Fruit fly (Drosophila melanogaster) S2 (cell line): Measurements from ENCODE around the gene AsnS.
A peak's percentile ranks its signal among the peaks of the same experiment; 100 is the strongest.

Experiments
- CG8478 ChIP-seq: fragments of >200 bp; optimal IDR thresholded peaks from 2 replicates; lab custom pipeline; 2018
- CTCF ChIP-seq, 2 experiments: fragments of >200 bp; optimal IDR thresholded peaks; 2 replicates each; lab custom pipeline; 2018

AsnS gene

DNA sequence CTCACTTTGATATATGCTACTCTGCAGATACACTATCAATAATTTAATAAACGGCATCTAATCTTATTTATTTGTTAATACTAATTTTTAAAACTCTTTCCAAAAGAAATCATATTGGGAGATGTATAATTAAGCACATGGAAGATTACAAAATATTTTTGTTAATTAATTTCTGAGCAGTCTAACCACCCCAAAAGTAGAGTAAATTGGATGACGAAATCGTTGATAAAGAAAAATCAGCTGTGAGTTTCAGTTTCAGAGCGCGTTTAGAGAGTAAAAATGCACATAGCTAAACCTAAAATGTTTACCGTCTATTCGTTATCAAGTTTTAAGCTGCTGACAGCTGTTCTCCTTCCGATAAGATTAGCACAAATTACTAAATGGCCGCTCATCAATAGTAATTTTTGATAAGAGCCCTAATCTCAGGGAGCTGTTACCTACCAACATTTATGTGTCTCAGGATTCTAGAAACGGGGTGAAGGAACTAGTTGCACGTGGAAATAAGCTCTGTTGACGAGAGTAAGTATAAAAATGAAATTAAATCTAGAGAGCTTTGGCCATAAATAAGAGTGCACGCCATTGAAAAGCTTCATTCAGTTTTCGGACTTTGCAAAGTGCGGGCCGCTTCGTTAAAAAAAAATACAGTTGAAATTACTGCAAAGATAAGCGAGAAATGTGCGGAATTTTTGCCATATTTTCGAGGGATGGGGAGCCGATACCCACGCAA lies at the start of gene AsnS, which contains the start of gene chb:
Gene AsnS (plus strand): TSS at position 592 of the 727 bp plus-strand sequence.
Gene chb (plus strand): TSS at position 327 of the 727 bp plus-strand sequence.
- TF ChIP-seq CG8478 (lab: Kevin White, UChicago), result no peak
- TF ChIP-seq CTCF (optimal IDR thresholded peaks at IDR 0.05; lab: Kevin White, UChicago), result no peak

DNA sequence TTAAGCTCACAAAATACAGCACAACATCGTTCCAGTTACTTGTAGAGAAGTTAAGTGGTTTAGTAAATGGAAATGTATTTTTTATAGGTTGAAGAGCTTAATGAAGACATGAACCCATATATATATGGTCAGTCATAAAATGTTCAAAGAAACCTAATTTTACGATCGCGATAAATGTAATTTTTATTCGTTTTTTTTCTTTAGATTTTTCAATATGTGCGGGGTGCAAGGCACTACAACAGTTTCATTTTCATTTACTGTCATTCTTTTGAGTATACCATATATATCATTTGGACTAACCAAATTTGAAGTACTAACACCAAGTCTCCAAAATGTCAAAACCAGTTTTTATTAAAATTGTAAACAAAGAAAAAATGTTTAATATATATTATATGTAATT lies 49.5 kb upstream of the AsnS start, which contains the start of gene CG33284:
Gene CG33284 (plus strand): TSS at position 301 of the 400 bp plus-strand sequence.
- no peak for TF ChIP-seq CTCF (optimal IDR thresholded peaks at IDR 0.05; lab: Kevin White, UChicago)

DNA sequence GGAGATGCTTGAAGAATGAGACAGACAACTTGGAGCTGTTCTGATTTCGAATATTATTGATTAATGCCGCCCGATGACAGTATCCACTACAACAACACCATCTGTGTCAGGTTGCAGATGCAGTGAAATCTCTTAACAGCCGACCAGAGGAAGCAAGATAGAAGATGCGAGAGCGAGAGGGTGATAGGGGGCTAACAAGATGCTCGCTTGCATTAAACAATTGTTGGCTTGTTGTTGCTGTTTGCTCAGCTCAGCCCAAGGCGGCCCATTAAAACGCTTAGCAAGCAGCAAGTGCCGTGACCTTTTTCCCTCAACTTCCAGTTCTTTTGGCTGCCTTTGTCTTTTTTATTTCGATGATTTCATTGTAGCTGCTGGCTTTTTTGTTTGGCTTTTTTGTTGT lies 43.2 kb upstream of the AsnS start:
- TF ChIP-seq CTCF (optimal IDR thresholded peaks at IDR 0.05; lab: Kevin White, UChicago), result no peak
- no peak for TF ChIP-seq CG8478 (lab: Kevin White, UChicago)

- TF ChIP-seq CTCF (optimal IDR thresholded peaks at IDR 0.05; lab: Kevin White, UChicago), result no peak
- TF ChIP-seq CG8478 (lab: Kevin White, UChicago), result no peak
Measured at dm6 chr3L:21130839-21131410, 42.0 kb upstream of the AsnS start, which contains the start of gene ko. TSS of gene ko (minus strand) at chr3L:21131159.

dm6 chr3L:21131427-21131826 lies 41.5 kb upstream of the AsnS start, which contains the start of gene ICA69:
TSS of gene ICA69 (plus strand) at chr3L:21131446.
- TF ChIP-seq CTCF (optimal IDR thresholded peaks at IDR 0.05; lab: Kevin White, UChicago) (no peak), CG8478 (lab: Kevin White, UChicago) (no peak)

- TF ChIP-seq CTCF (optimal IDR thresholded peaks at IDR 0.05; lab: Kevin White, UChicago) (peak in 1 of 2 experiments; percentile 46), CG8478 (lab: Kevin White, UChicago) (no peak)
Measured at dm6 chr3L:21135850-21136249, 37.1 kb upstream of the AsnS start.

dm6 chr3L:21136253-21136652 lies 36.7 kb upstream of the AsnS start, which contains the start of gene CG10565:
TSS of gene CG10565 (minus strand) at chr3L:21136353.
- TF ChIP-seq CG8478 (lab: Kevin White, UChicago) (no peak), CTCF (optimal IDR thresholded peaks at IDR 0.05; lab: Kevin White, UChicago) (no peak)

DNA sequence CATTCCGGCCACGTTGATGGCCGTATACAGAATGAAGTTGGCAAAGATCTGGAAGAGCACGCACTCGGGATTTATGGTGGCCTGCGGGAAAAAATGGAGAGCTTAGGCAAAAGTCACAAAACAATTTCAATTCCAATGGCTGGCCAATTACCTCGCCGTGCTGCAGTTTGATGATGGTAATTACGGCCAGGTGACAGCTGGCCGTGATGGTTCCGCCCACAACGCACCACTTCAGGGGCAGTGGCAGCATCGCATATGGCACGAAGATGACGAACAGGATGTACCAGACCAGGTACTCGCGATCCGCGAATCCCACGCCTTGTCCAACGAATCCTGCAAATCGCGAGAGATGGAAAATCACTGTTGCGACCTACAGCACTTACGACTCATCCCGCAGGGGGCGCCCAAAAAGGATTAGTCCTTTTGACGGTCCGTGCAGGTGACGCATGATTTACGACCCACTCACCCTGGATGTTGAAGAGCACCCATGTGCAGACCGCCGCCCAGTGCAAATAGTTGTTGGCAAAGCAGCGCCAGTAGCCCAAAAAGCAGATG lies 27.0 kb upstream of the AsnS start:
- TF ChIP-seq CG8478 (lab: Kevin White, UChicago) (no peak), CTCF (optimal IDR thresholded peaks at IDR 0.05; lab: Kevin White, UChicago) (no peak)

DNA sequence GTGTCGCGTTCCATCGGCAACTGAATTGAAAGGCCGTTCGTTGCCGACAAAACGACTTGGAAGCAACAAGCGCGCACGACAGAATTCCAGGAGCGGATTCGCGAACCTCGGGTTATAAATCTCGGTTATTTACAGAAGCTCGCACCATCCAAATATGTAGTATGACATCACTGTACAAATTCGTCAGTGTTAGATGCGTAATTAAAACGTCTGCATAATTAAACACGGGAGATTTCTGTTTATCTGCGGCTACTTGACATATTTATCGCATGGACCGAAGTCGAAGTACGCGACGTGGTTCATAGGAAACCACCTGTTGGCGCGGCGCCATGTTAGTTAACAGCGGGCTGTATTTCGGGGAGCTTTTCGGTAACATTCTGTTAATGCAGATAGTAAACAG lies 1.0 kb upstream of the AsnS start, which contains the start of gene Ac78C:
Gene Ac78C (minus strand): TSS at position 26 of the 400 bp plus-strand sequence.
- TF ChIP-seq CTCF (optimal IDR thresholded peaks at IDR 0.05; lab: Kevin White, UChicago), result no peak
- no peak for TF ChIP-seq CG8478 (lab: Kevin White, UChicago)

DNA sequence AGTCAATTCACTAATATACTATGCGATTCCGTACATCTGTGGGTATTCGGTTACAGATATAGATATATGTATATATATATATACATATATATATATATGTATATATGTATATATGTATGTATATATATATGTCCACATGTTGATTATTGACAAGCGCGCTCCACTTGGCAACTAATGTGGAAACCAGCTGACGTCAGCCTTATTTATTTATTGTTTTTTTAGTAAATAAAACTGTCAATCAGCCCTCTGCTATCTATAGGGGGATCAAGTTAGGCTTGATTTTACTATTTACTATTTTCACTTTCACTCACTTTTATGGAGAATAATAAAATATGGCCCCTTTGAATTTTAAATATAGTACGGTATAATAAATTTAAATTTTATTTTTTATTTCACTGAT lies 2.0 kb downstream of the AsnS start:
- TF ChIP-seq CTCF (optimal IDR thresholded peaks at IDR 0.05; lab: Kevin White, UChicago) (no peak), CG8478 (lab: Kevin White, UChicago) (no peak)

dm6 chr3L:21175531-21176271 lies 2.8 kb downstream of the AsnS start:
- TF ChIP-seq CTCF (optimal IDR thresholded peaks at IDR 0.05; lab: Kevin White, UChicago), result no peak

dm6 chr3L:21176276-21176934 lies 3.5 kb downstream of the AsnS start:
- TF ChIP-seq CG8478 (lab: Kevin White, UChicago), result no peak
- TF ChIP-seq CTCF (optimal IDR thresholded peaks at IDR 0.05; lab: Kevin White, UChicago), result no peak

dm6 chr3L:21176935-21177581 lies 4.1 kb downstream of the AsnS start:
- no peak for TF ChIP-seq CG8478 (lab: Kevin White, UChicago)
- TF ChIP-seq CTCF (optimal IDR thresholded peaks at IDR 0.05; lab: Kevin White, UChicago), result no peak
